Fruit fly (Drosophila melanogaster): ENCODE results near the gene Mi-2.

Gene Mi-2

dm6 chr3L:19836375-19836937, 73.6 kb downstream of the Mi-2 start, which contains the start of gene kto (continued):
- TF ChIP-seq gem (tag; optimal IDR thresholded peaks at IDR 0.05) = no peak
- no peak for TF ChIP-seq CG6689 (GFP tag; IDR thresholded peaks at IDR 0.05)
- TF ChIP-seq CG4404 (GFP tag; IDR thresholded peaks at IDR 0.05) = no peak
- peak; percentile 84 for TF ChIP-seq BEAF-32 (GFP tag; optimal IDR thresholded peaks at IDR 0.05)
- no peak for TF ChIP-seq CG12659 (GFP tag; optimal IDR thresholded peaks at IDR 0.05)
- TF ChIP-seq hbn (GFP tag; IDR thresholded peaks at IDR 0.05; ENCODE audit: partially characterized antibody) = peak; percentile 88
- no peak for TF ChIP-seq Xrp1 (GFP tag; IDR thresholded peaks at IDR 0.05)
- peak; percentile 91 for TF ChIP-seq unc-4 (GFP tag; IDR thresholded peaks at IDR 0.05; ENCODE audit: partially characterized antibody)
- peak; percentile 86 for TF ChIP-seq ato (GFP tag; IDR thresholded peaks at IDR 0.05; ENCODE audit: partially characterized antibody)
- no peak for TF ChIP-seq prd (optimal IDR thresholded peaks at IDR 0.05)
- no peak for TF ChIP-seq prd (GFP tag; IDR thresholded peaks at IDR 0.05)
- peak; percentile 75 for TF ChIP-seq CG7963 (GFP tag; IDR thresholded peaks at IDR 0.05; ENCODE audit: partially characterized antibody)
- no peak for TF ChIP-seq wdn (GFP tag; IDR thresholded peaks at IDR 0.05)
- peak; percentile 57 for TF ChIP-seq mirr (GFP tag; optimal IDR thresholded peaks at IDR 0.05)
- no peak for TF ChIP-seq CG3838 (GFP tag; optimal IDR thresholded peaks at IDR 0.05)
- TF ChIP-seq Dip2 (GFP tag; IDR thresholded peaks at IDR 0.05) = no peak
- no peak for TF ChIP-seq CG13894 (tag; optimal IDR thresholded peaks at IDR 0.05)
- no peak for TF ChIP-seq tgo (GFP tag; IDR thresholded peaks at IDR 0.05)
- no peak for TF ChIP-seq Hey (tag; optimal IDR thresholded peaks at IDR 0.05)
- peak; percentile 95 for TF ChIP-seq CG34224 (GFP tag; IDR thresholded peaks at IDR 0.05; ENCODE audit: partially characterized antibody)
- no peak for TF ChIP-seq ara (GFP tag; IDR thresholded peaks at IDR 0.05)
- TF ChIP-seq CG16863 (GFP tag; optimal IDR thresholded peaks at IDR 0.05) = no peak
- no peak for TF ChIP-seq CG7271 (tag; optimal IDR thresholded peaks at IDR 0.05)
- no peak for TF ChIP-seq ranshi (GFP tag; IDR thresholded peaks at IDR 0.05)
- TF ChIP-seq CG2202 (tag; optimal IDR thresholded peaks at IDR 0.05) = no peak
- TF ChIP-seq Fer3 (tag; optimal IDR thresholded peaks at IDR 0.05) = no peak
- no peak for TF ChIP-seq Drgx (GFP tag; IDR thresholded peaks at IDR 0.05)
- TF ChIP-seq CG34376 (GFP tag; optimal IDR thresholded peaks at IDR 0.05) = peak; percentile 1
- TF ChIP-seq CG8478 (optimal IDR thresholded peaks at IDR 0.05) = no peak
- TF ChIP-seq CG4820 (GFP tag; optimal IDR thresholded peaks at IDR 0.05) = no peak
- TF ChIP-seq zfh2 (GFP tag; optimal IDR thresholded peaks at IDR 0.05) = no peak
- TF ChIP-seq bcd (GFP tag; optimal IDR thresholded peaks at IDR 0.05) = no peak
- peak; percentile 87 for TF ChIP-seq amos (GFP tag; IDR thresholded peaks at IDR 0.05; ENCODE audit: partially characterized antibody)
- TF ChIP-seq tx (GFP tag; optimal IDR thresholded peaks at IDR 0.05) = no peak
- TF ChIP-seq CG1529 (GFP tag; optimal IDR thresholded peaks at IDR 0.05) = no peak
- no peak for TF ChIP-seq CG14050 (GFP tag; IDR thresholded peaks at IDR 0.05)
- TF ChIP-seq CTCF (GFP tag; optimal IDR thresholded peaks at IDR 0.05) = no peak
- no peak for TF ChIP-seq Fer2 (tag; optimal IDR thresholded peaks at IDR 0.05)
- TF ChIP-seq dmrt99B (tag; optimal IDR thresholded peaks at IDR 0.05) = no peak
- peak; percentile 40 for TF ChIP-seq CG15514 (GFP tag; optimal IDR thresholded peaks at IDR 0.05)
- TF ChIP-seq CG18619 (GFP tag; optimal IDR thresholded peaks at IDR 0.05) = no peak
- TF ChIP-seq CG2678 (tag; optimal IDR thresholded peaks at IDR 0.05) = no peak
- no peak for TF ChIP-seq zf30C (GFP tag; optimal IDR thresholded peaks at IDR 0.05)
- TF ChIP-seq sr (GFP tag; IDR thresholded peaks at IDR 0.05) = 0 out of 3 replicates have a peak, but pooled peaks have one; percentile 12
- no peak for TF ChIP-seq seq (GFP tag; IDR thresholded peaks at IDR 0.05)
- TF ChIP-seq ftz-f1 (GFP tag; optimal IDR thresholded peaks at IDR 0.05) = no peak
- no peak for TF ChIP-seq CG10147 (GFP tag; optimal IDR thresholded peaks at IDR 0.05)
- peak; percentile 84 for TF ChIP-seq sens (GFP tag)
- TF ChIP-seq YL-1 (GFP tag; optimal IDR thresholded peaks at IDR 0.05) = peak; percentile 41
- no peak for TF ChIP-seq Taf1 (GFP tag; IDR thresholded peaks at IDR 0.05)
- peak; percentile 56 for TF ChIP-seq CG4617 (GFP tag; optimal IDR thresholded peaks at IDR 0.05; ENCODE audit: borderline replicate concordance)
- TF ChIP-seq Dip3 (GFP tag; optimal IDR thresholded peaks at IDR 0.05) = no peak

Measured in whole organism, embryonic.